Fruit fly (Drosophila melanogaster) whole organism, embryonic: ENCODE measurements around the gene CG7789.

Experiments used
- B-H2 ChIP-seq: fragments of 200-800 bp; sonication (Bioruptor generic); optimal IDR thresholded peaks from 2 replicates; lab custom pipeline; 2018; ENCODE audit warnings: missing biosample characterization, mild to moderate bottlenecking, missing genetic modification characterization
- Bteb2 ChIP-seq: fragments of 200-800 bp; sonication (Bioruptor generic); optimal IDR thresholded peaks from 2 replicates; lab custom pipeline; 2016; ENCODE audit warnings: missing biosample characterization, missing genetic modification characterization
- CG10366 ChIP-seq: fragments of 200-800 bp; sonication (Bioruptor generic); IDR thresholded peaks from 2 replicates; pipeline ENCODE4 v1.3.6; 2022; ENCODE audit warnings: missing biosample characterization, missing genetic modification characterization
- CG10431 ChIP-seq: fragments of 200-800 bp; sonication (Bioruptor generic); optimal IDR thresholded peaks from 3 replicates; lab custom pipeline; 2018; ENCODE audit warnings: missing biosample characterization, mild to moderate bottlenecking, missing genetic modification characterization
- CG11398 ChIP-seq: fragments of 200-800 bp; sonication (Bioruptor generic); optimal IDR thresholded peaks from 2 replicates; lab custom pipeline; 2016; ENCODE audit warnings: missing biosample characterization, missing genetic modification characterization
- CG11504 ChIP-seq: fragments of 200-800 bp; sonication (Bioruptor generic); optimal IDR thresholded peaks from 3 replicates; lab custom pipeline; 2019; ENCODE audit warnings: missing biosample characterization, mild to moderate bottlenecking, missing genetic modification characterization, moderate library complexity
- CG14014 ChIP-seq: fragments of 200-800 bp; sonication (Bioruptor generic); IDR thresholded peaks from 2 replicates; pipeline ENCODE4 v1.3.6; 2022; ENCODE audit warnings: missing biosample characterization, missing genetic modification characterization
- CG14050 ChIP-seq: fragments of 200-800 bp; sonication (Bioruptor generic); IDR thresholded peaks from 3 replicates; pipeline ENCODE4 v1.3.6; 2022; ENCODE audit warnings: missing biosample characterization, missing genetic modification characterization
- CG15479 ChIP-seq: fragments of 200-800 bp; sonication (Bioruptor generic); optimal IDR thresholded peaks from 3 replicates; lab custom pipeline; 2019; ENCODE audit warnings: missing biosample characterization, mild to moderate bottlenecking, missing genetic modification characterization, moderate library complexity
- CG1832 ChIP-seq: fragments of 200-800 bp; sonication (Bioruptor generic); optimal IDR thresholded peaks from 2 replicates; lab custom pipeline; 2017; ENCODE audit warnings: missing biosample characterization, mild to moderate bottlenecking, missing genetic modification characterization, inconsistent platforms
- CG2199 ChIP-seq: fragments of 200-800 bp; sonication (Bioruptor generic); IDR thresholded peaks from 3 replicates; pipeline ENCODE4 v1.3.6; 2022; ENCODE audit warnings: missing biosample characterization, missing genetic modification characterization
- CG30403 ChIP-seq: fragments of 200-800 bp; sonication (Bioruptor generic); optimal IDR thresholded peaks from 3 replicates; lab custom pipeline; 2016; ENCODE audit warnings: missing biosample characterization, missing genetic modification characterization
- CG4360 ChIP-seq: fragments of 200-800 bp; sonication (Bioruptor generic); IDR thresholded peaks from 2 replicates; pipeline ENCODE4 v1.3.6; 2022; ENCODE audit warnings: missing biosample characterization, missing genetic modification characterization
- CG6791 ChIP-seq: fragments of 200-800 bp; sonication (Bioruptor generic); IDR thresholded peaks from 3 replicates; pipeline ENCODE4 v1.3.6; 2022; ENCODE audit warnings: missing biosample characterization, missing genetic modification characterization; ENCODE audit not compliant: partially characterized antibody
- CG7963 ChIP-seq: fragments of 200-800 bp; sonication (Bioruptor generic); IDR thresholded peaks from 3 replicates; pipeline ENCODE4 v1.3.6; 2022; ENCODE audit warnings: missing biosample characterization, missing genetic modification characterization; ENCODE audit not compliant: partially characterized antibody
- CG8388 ChIP-seq: fragments of 200-800 bp; sonication (Bioruptor generic); optimal IDR thresholded peaks from 2 replicates; lab custom pipeline; 2019; ENCODE audit warnings: missing biosample characterization, mild to moderate bottlenecking, missing genetic modification characterization, moderate library complexity
- CG9797 ChIP-seq: fragments of 200-800 bp; sonication (Bioruptor generic); optimal IDR thresholded peaks from 3 replicates; lab custom pipeline; 2018; ENCODE audit warnings: missing biosample characterization, mild to moderate bottlenecking, missing genetic modification characterization
- CG9932 ChIP-seq: fragments of 200-800 bp; sonication (Bioruptor generic); IDR thresholded peaks from 2 replicates; pipeline ENCODE4 v1.3.6; 2022; ENCODE audit warnings: missing biosample characterization, missing genetic modification characterization
- D ChIP-seq, 2 experiments: fragments of 200-800 bp in 1 of 2; fragments of >200 bp in 1 of 2; sonication (Bioruptor generic) in 1 of 2; optimal IDR thresholded peaks; 2 replicates in 1 of 2; 3 replicates in 1 of 2; lab custom pipeline; 2017; ENCODE audit warnings: mild to moderate bottlenecking in 1 of 2, missing biosample characterization in 1 of 2, missing genetic modification characterization in 1 of 2, missing genetic modification reagents in 1 of 2
- E2f1 ChIP-seq: fragments of 200-800 bp; sonication (Bioruptor generic); IDR thresholded peaks from 2 replicates; pipeline ENCODE4 v1.3.6; 2022; ENCODE audit warnings: missing biosample characterization, missing genetic modification characterization
- Eip74EF ChIP-seq, 2 experiments: fragments of 200-800 bp in 1 of 2; fragments of >200 bp in 1 of 2; sonication (Bioruptor generic) in 1 of 2; optimal IDR thresholded peaks; 2 replicates each; lab custom pipeline; 2017 to 2019; ENCODE audit warnings: missing biosample characterization in 2 of 2, missing genetic modification characterization in 2 of 2, mild to moderate bottlenecking in 1 of 2, moderate library complexity in 1 of 2
- Ets65A ChIP-seq: fragments of 200-800 bp; sonication (Bioruptor generic); peaks from one replicate; lab custom pipeline; 2016; ENCODE audit warnings: missing biosample characterization, missing genetic modification characterization
- HHEX ChIP-seq: fragments of 200-800 bp; sonication (Bioruptor generic); optimal IDR thresholded peaks from 3 replicates; lab custom pipeline; 2017; ENCODE audit warnings: missing biosample characterization, mild to moderate bottlenecking, missing genetic modification characterization, missing genetic modification reagents
- HLHmδ ChIP-seq: fragments of 200-800 bp; sonication (Bioruptor generic); optimal IDR thresholded peaks from 2 replicates; lab custom pipeline; 2018; ENCODE audit warnings: missing biosample characterization, mild to moderate bottlenecking, missing genetic modification characterization, moderate library complexity
- HmgD ChIP-seq: fragments of 200-800 bp; sonication (Bioruptor generic); optimal IDR thresholded peaks from 3 replicates; lab custom pipeline; 2016; ENCODE audit warnings: missing biosample characterization, missing genetic modification characterization
- Nf-YC ChIP-seq: fragments of 200-800 bp; optimal IDR thresholded peaks from 3 replicates; lab custom pipeline; 2019; ENCODE audit warnings: missing biosample characterization, mild to moderate bottlenecking, missing genetic modification characterization, moderate library complexity
- Rx ChIP-seq: fragments of 200-800 bp; sonication (Bioruptor generic); IDR thresholded peaks from 2 replicates; pipeline ENCODE4 v1.3.6; 2022; ENCODE audit warnings: missing biosample characterization, missing genetic modification characterization
- Sry-β ChIP-seq: fragments of 200-800 bp; sonication (Bioruptor generic); optimal IDR thresholded peaks from 2 replicates; lab custom pipeline; 2018; ENCODE audit warnings: missing biosample characterization, mild to moderate bottlenecking, missing genetic modification characterization, moderate library complexity
- Sry-δ ChIP-seq: fragments of 200-800 bp; sonication (Bioruptor generic); optimal IDR thresholded peaks from 2 replicates; lab custom pipeline; 2016; ENCODE audit warnings: missing biosample characterization, missing genetic modification characterization
- Trl ChIP-seq, 3 experiments: fragments of >200 bp in 2 of 3; fragments of 200-800 bp in 1 of 3; sonication (Bioruptor generic) in 1 of 3; optimal IDR thresholded peaks; 2 replicates in 1 of 3; 3 replicates in 2 of 3; lab custom pipeline; 2016 to 2017; ENCODE audit warnings: missing biosample characterization in 1 of 3, missing genetic modification characterization in 1 of 3
- bowl ChIP-seq: fragments of 200-800 bp; sonication (Bioruptor generic); IDR thresholded peaks from 2 replicates; pipeline ENCODE4 v1.3.6; 2022; ENCODE audit warnings: missing biosample characterization, missing genetic modification characterization
- cad ChIP-seq: fragments of >200 bp; optimal IDR thresholded peaks from 2 replicates; lab custom pipeline; 2017; ENCODE audit warnings: missing biosample characterization, missing genetic modification characterization
- cg ChIP-seq: fragments of 200-800 bp; sonication (Bioruptor generic); optimal IDR thresholded peaks from 3 replicates; lab custom pipeline; 2019; ENCODE audit warnings: missing biosample characterization, mild to moderate bottlenecking, missing genetic modification characterization, moderate library complexity
- chinmo ChIP-seq: fragments of 200-800 bp; sonication (Bioruptor generic); IDR thresholded peaks from 4 replicates; pipeline ENCODE4 v1.3.6; 2022; ENCODE audit warnings: missing biosample characterization, missing genetic modification characterization; ENCODE audit not compliant: partially characterized antibody
- inv ChIP-seq: fragments of 200-800 bp; sonication (Bioruptor generic); IDR thresholded peaks from 2 replicates; pipeline ENCODE4 v1.3.6; 2022; ENCODE audit warnings: missing biosample characterization, missing genetic modification characterization; ENCODE audit not compliant: partially characterized antibody
- jumu ChIP-seq: fragments of 200-800 bp; sonication (Bioruptor generic); optimal IDR thresholded peaks from 3 replicates; lab custom pipeline; 2016; ENCODE audit warnings: missing biosample characterization, missing genetic modification characterization
- kay ChIP-seq: fragments of 200-800 bp; sonication (Bioruptor generic); optimal IDR thresholded peaks from 2 replicates; lab custom pipeline; 2016; ENCODE audit warnings: missing biosample characterization, missing genetic modification characterization
- mam ChIP-seq: fragments of 200-800 bp; sonication (Bioruptor generic); optimal IDR thresholded peaks from 3 replicates; lab custom pipeline; 2016; ENCODE audit warnings: missing biosample characterization, missing genetic modification characterization
- mld ChIP-seq: fragments of 200-800 bp; sonication (Bioruptor generic); IDR thresholded peaks from 3 replicates; pipeline ENCODE4 v1.3.6; 2022; ENCODE audit warnings: missing biosample characterization, missing genetic modification characterization; ENCODE audit not compliant: partially characterized antibody
- row ChIP-seq: fragments of 200-800 bp; sonication (Bioruptor generic); IDR thresholded peaks from 3 replicates; pipeline ENCODE4 v1.3.6; 2022; ENCODE audit warnings: missing biosample characterization, missing genetic modification characterization
- sd ChIP-seq: fragments of 200-800 bp; sonication (Bioruptor generic); optimal IDR thresholded peaks from 3 replicates; lab custom pipeline; 2018; ENCODE audit warnings: missing biosample characterization, mild to moderate bottlenecking, missing genetic modification characterization, moderate library complexity
- so ChIP-seq: fragments of 200-800 bp; sonication (Bioruptor generic); IDR thresholded peaks from 3 replicates; pipeline ENCODE4 v1.3.6; 2022; ENCODE audit warnings: missing biosample characterization, missing genetic modification characterization
- ssp ChIP-seq: fragments of 200-800 bp; sonication (Bioruptor generic); IDR thresholded peaks from 2 replicates; pipeline ENCODE4 v1.3.6; 2022; ENCODE audit warnings: missing biosample characterization, missing genetic modification characterization
- tll ChIP-seq, 2 experiments: fragments of 200-800 bp in 1 of 2; fragments of >200 bp in 1 of 2; sonication (Bioruptor generic) in 1 of 2; optimal IDR thresholded peaks; 2 replicates each; lab custom pipeline; 2017 to 2019; ENCODE audit warnings: missing biosample characterization in 2 of 2, missing genetic modification characterization in 2 of 2, mild to moderate bottlenecking in 1 of 2, moderate library complexity in 1 of 2
- zen ChIP-seq: fragments of 200-800 bp; sonication (Bioruptor generic); optimal IDR thresholded peaks from 3 replicates; lab custom pipeline; 2018; ENCODE audit warnings: missing biosample characterization, mild to moderate bottlenecking, missing genetic modification characterization, moderate library complexity

Gene CG7789

dm6 chr3R:29764249-29765042, 38.5 kb upstream of the CG7789 start:
- TF ChIP-seq Nf-YC (tag; lab: Kevin White, UChicago) (no peak), CG4360 (GFP tag; lab: Robert Waterston, UW) (peak; percentile 79), CG9932 (GFP tag; lab: Robert Waterston, UW) (no peak), chinmo (GFP tag; lab: Robert Waterston, UW) (0 out of 4 replicates have a peak, but pooled peaks have one; percentile 74), row (peak; percentile 34; the same call in 1 of the 3 replicates), CG30403 (GFP tag; lab: Kevin White, UChicago) (no peak), cg (peak; percentile 23), CG10366 (no peak), CG15479 (GFP tag; lab: Kevin White, UChicago) (peak; percentile 80), Trl (optimal IDR thresholded peaks at IDR 0.05; lab: Kevin White, UChicago) (peak; percentile 66 to 84), Trl (GFP tag; optimal IDR thresholded peaks at IDR 0.05; lab: Kevin White, UChicago) (no peak), HLHmδ (GFP tag; lab: Kevin White, UChicago) (no peak), cad (peak; percentile 52), D (optimal IDR thresholded peaks at IDR 0.05; lab: Kevin White, UChicago) (peak; percentile 59), D (GFP tag; optimal IDR thresholded peaks at IDR 0.05; lab: Kevin White, UChicago) (no peak), zen (peak; percentile 89), tll (GFP tag; optimal IDR thresholded peaks at IDR 0.05; lab: Kevin White, UChicago) (peak in 1 of 2 experiments; percentile 68), Sry-β (peak; percentile 62)

- TF ChIP-seq CG7963 (GFP tag; lab: Robert Waterston, UW) = no peak
- no peak for TF ChIP-seq mld (GFP tag; lab: Robert Waterston, UW)
- TF ChIP-seq Eip74EF (GFP tag; optimal IDR thresholded peaks at IDR 0.05; lab: Kevin White, UChicago) = no peak
- no peak for TF ChIP-seq HHEX (GFP tag; lab: Kevin White, UChicago)
- TF ChIP-seq HmgD (GFP tag; lab: Kevin White, UChicago) = no peak
- TF ChIP-seq CG11398 (GFP tag; lab: Kevin White, UChicago) = no peak
- no peak for TF ChIP-seq E2f1
- TF ChIP-seq CG9797 (GFP tag; lab: Kevin White, UChicago) = no peak
- no peak for TF ChIP-seq inv (GFP tag; lab: Robert Waterston, UW)
- TF ChIP-seq sd = peak; percentile 72
- peak; percentile 17; the same call in 1 of the 2 replicates for TF ChIP-seq CG4360 (GFP tag; lab: Robert Waterston, UW)
- no peak for TF ChIP-seq so (GFP tag; lab: Robert Waterston, UW)
- TF ChIP-seq Ets65A (GFP tag; lab: Kevin White, UChicago) = peak; percentile 13
- TF ChIP-seq B-H2 (GFP tag; lab: Kevin White, UChicago) = no peak
- TF ChIP-seq jumu (GFP tag; lab: Kevin White, UChicago) = no peak
- TF ChIP-seq chinmo (GFP tag; lab: Robert Waterston, UW) = 0 out of 4 replicates have a peak, but pooled peaks have one; percentile 47
- no peak for TF ChIP-seq CG8388 (GFP tag; lab: Kevin White, UChicago)
- no peak for TF ChIP-seq CG10431
- TF ChIP-seq CG6791 (GFP tag; lab: Robert Waterston, UW) = no peak; the same call in 2 of the 3 replicates
- no peak for TF ChIP-seq ssp
- no peak for TF ChIP-seq CG11504 (tag; lab: Kevin White, UChicago)
- TF ChIP-seq mam (GFP tag; lab: Kevin White, UChicago) = no peak
- TF ChIP-seq CG1832 (GFP tag; lab: Kevin White, UChicago) = no peak
- TF ChIP-seq CG14014 (GFP tag; lab: Robert Waterston, UW) = no peak
- no peak for TF ChIP-seq CG14050 (GFP tag; lab: Robert Waterston, UW)
- no peak for TF ChIP-seq Sry-δ (GFP tag; lab: Kevin White, UChicago)
- TF ChIP-seq bowl (GFP tag; lab: Robert Waterston, UW) = no peak
- TF ChIP-seq Rx = no peak
- TF ChIP-seq Bteb2 = no peak
- TF ChIP-seq kay (GFP tag; lab: Kevin White, UChicago) = peak; percentile 69
- TF ChIP-seq CG2199 (GFP tag; lab: Robert Waterston, UW) = peak; percentile 39; the same call in 1 of the 3 replicates
These were observed 37.5 kb upstream of the CG7789 start, which contains the start of gene kay for dm6 chr3R:29765267-29766095. Gene kay, plus strand, starts transcription at chr3R:29765995.
